Worm (Caenorhabditis elegans): ENCODE data around the gene srh-283.

The srh-283 gene

DNA sequence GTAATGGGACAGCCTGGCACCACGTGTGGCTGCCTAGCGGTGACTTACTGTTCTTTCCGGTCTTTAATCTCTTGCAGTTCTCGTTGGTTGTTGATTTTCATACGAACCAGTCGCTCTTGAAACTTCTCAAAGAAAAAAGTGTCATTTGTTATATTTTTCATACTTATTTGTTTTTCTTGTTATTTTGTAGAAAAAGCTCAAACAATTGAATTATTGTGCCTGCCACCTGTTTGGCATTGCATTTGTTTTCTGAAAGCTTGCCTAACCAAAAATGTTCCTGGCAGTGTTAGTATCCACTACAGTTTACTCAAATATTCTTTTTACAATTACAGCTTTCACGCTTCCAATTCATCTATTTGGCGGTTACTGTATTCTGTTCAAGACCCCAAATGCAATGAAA, at the start of gene srh-283, which contains the start of gene C47A10.16:
TSS of gene srh-283 (plus strand) at position 272 of the 400 bp plus-strand sequence.
TSS of gene C47A10.16 (minus strand) at position 101 of the 400 bp plus-strand sequence.
- TF ChIP-seq ceh-83 (GFP tag; optimal IDR thresholded peaks at IDR 0.05): no peak
- TF ChIP-seq lin-32 (GFP tag; optimal IDR thresholded peaks at IDR 0.05): no peak
- no peak for TF ChIP-seq unc-62 (GFP tag; optimal IDR thresholded peaks at IDR 0.05)
- no peak for TF ChIP-seq elt-1 (tag; optimal IDR thresholded peaks at IDR 0.05; ENCODE audit: borderline replicate concordance, insufficient read depth)
- TF ChIP-seq elt-3 (tag; optimal IDR thresholded peaks at IDR 0.05): no peak
- TF ChIP-seq ceh-39 (tag; optimal IDR thresholded peaks at IDR 0.05): no peak
- no peak for TF ChIP-seq lin-13 (tag; optimal IDR thresholded peaks at IDR 0.05)
- TF ChIP-seq cnd-1 (tag; optimal IDR thresholded peaks at IDR 0.05): no peak
- no peak for TF ChIP-seq nhr-76 (tag; optimal IDR thresholded peaks at IDR 0.05)
- no peak for TF ChIP-seq sptf-1 (tag; optimal IDR thresholded peaks at IDR 0.05)
- no peak for TF ChIP-seq pha-4 (tag; optimal IDR thresholded peaks at IDR 0.05)
- TF ChIP-seq ceh-43 (GFP tag; optimal IDR thresholded peaks at IDR 0.05): no peak
- no peak for TF ChIP-seq nhr-237 (tag; optimal IDR thresholded peaks at IDR 0.05)

DNA sequence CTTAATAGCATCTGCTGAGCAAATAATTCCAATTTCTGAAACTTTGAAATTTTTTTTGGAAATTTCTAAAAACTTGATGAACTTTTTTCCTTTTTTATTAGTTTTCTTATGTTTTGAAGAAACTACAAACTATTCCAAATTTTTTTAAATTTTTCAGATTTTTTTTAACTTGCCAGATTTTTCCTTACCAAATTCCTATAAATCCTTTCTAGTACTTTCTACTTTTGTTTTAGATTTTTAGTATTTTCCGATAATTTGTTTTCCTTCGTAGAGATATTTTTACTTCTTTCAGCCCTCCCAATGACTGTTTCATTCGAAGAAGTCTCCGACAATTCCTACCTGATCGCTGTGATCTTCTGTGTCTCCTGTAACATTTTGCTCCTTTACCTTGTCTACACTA, 46.5 kb upstream of the srh-283 start, which contains the start of gene str-77:
TSS of gene str-77 (plus strand) at position 301 of the 400 bp plus-strand sequence.
- TF ChIP-seq mls-2 (tag; optimal IDR thresholded peaks at IDR 0.05): no peak
- TF ChIP-seq bed-3 (GFP tag; optimal IDR thresholded peaks at IDR 0.05): no peak
- TF ChIP-seq sptf-1 (tag; optimal IDR thresholded peaks at IDR 0.05): no peak
- no peak for TF ChIP-seq M03D4.4 (tag; optimal IDR thresholded peaks at IDR 0.05)
- no peak for TF ChIP-seq cnd-1 (tag; optimal IDR thresholded peaks at IDR 0.05)
- TF ChIP-seq blmp-1 (tag; optimal IDR thresholded peaks at IDR 0.05): no peak
- no peak for TF ChIP-seq mep-1 (tag; optimal IDR thresholded peaks at IDR 0.05)
- TF ChIP-seq elt-3 (tag; optimal IDR thresholded peaks at IDR 0.05): no peak
- TF ChIP-seq ceh-43 (GFP tag; optimal IDR thresholded peaks at IDR 0.05): no peak
- no peak for TF ChIP-seq ceh-83 (GFP tag; optimal IDR thresholded peaks at IDR 0.05)
- TF ChIP-seq sem-2 (GFP tag; optimal IDR thresholded peaks at IDR 0.05): no peak

DNA sequence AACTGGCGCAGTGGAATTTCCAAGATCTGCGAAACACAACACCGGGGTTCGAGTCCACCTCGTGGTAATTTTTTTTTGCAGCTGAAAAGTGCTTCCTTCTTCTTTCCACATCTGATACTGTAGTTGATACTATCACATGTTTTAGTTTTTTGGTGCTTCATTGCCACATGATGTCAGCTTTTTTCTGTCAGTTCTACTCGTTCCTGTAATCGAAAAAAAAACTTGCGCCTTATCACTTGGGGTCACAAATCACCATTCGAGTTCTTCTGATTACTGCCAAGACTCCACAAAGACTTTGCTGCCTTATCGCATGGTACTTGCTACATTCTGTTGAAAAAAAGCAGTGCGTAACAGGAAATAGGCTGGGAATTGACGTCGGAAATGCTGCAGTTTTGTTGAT, 43.4 kb upstream of the srh-283 start:
- TF ChIP-seq mls-2 (tag; optimal IDR thresholded peaks at IDR 0.05): no peak
- no peak for TF ChIP-seq nhr-12 (tag; optimal IDR thresholded peaks at IDR 0.05)
- no peak for TF ChIP-seq mab-5 (tag; optimal IDR thresholded peaks at IDR 0.05)
- no peak for TF ChIP-seq snpc-4 (tag; optimal IDR thresholded peaks at IDR 0.05)
- TF ChIP-seq nhr-28 (tag; optimal IDR thresholded peaks at IDR 0.05): no peak
- TF ChIP-seq bed-3 (GFP tag; optimal IDR thresholded peaks at IDR 0.05): no peak
- no peak for TF ChIP-seq ceh-43 (GFP tag; optimal IDR thresholded peaks at IDR 0.05)

DNA sequence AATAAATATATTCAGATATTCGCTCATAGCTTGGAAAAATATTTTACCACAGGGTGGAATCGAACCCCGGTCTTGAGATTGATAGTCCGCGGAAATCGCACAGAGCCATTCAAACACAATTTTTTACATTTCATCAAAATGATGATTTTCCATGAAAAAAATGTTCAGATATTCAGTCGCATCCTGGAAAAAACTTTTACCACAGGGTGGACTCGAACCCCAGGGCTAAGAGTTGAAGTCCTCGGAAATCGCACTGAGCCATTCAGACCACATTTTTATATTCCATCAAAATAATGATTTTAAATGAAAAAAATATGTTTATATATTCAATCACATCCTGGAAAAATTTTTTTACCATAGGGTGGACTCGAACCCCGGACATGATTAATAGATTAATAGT, 42.6 kb upstream of the srh-283 start:
- TF ChIP-seq nhr-28 (tag; optimal IDR thresholded peaks at IDR 0.05) (no peak), lin-13 (tag; optimal IDR thresholded peaks at IDR 0.05) (no peak), drap-1 (GFP tag; optimal IDR thresholded peaks at IDR 0.05) (no peak), ces-1 (GFP tag; optimal IDR thresholded peaks at IDR 0.05) (no peak)

DNA sequence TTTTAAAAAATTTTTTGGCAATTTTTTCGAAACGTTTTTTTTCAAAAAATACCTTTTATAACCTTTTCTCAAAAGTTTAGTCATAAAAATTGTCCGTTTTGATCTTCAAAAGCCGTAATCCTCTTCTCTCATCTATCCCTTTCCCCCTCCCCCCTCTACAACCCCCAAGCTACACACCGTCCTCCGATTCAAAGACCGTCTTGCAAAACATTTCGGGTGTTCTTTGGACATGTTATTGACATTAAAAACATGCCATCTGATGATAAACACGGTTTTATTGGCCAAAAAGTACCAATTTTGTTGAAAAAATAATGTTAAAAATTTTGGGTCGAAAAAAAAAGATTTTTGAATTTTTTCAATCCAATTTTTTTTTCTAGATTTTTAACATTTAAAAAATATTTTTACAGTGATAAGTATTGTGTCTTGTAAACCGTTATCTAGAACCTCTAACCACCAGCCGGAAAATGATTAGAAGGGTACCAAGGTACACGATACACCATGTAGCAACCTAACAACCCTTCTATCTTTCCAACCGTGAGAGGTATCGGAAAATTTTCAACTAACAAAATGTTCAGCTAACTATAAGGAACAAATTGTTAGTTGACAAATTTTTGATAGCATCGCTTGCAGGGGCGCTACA, 41.9 kb upstream of the srh-283 start:
- TF ChIP-seq nhr-237 (tag; optimal IDR thresholded peaks at IDR 0.05): no peak
- TF ChIP-seq blmp-1 (tag; optimal IDR thresholded peaks at IDR 0.05): no peak
- TF ChIP-seq lin-13 (tag; optimal IDR thresholded peaks at IDR 0.05): no peak
- TF ChIP-seq drap-1 (GFP tag; optimal IDR thresholded peaks at IDR 0.05): no peak
- TF ChIP-seq unc-62 (GFP tag; optimal IDR thresholded peaks at IDR 0.05): no peak
- TF ChIP-seq nhr-12 (tag; optimal IDR thresholded peaks at IDR 0.05): no peak
- TF ChIP-seq hlh-1 (tag; optimal IDR thresholded peaks at IDR 0.05): no peak
- no peak for TF ChIP-seq ceh-83 (GFP tag; optimal IDR thresholded peaks at IDR 0.05)
- TF ChIP-seq M03D4.4 (tag; optimal IDR thresholded peaks at IDR 0.05): no peak
- TF ChIP-seq mls-2 (tag; optimal IDR thresholded peaks at IDR 0.05): no peak
- TF ChIP-seq pha-4 (tag; optimal IDR thresholded peaks at IDR 0.05): no peak
- no peak for TF ChIP-seq nhr-28 (tag; optimal IDR thresholded peaks at IDR 0.05)
- TF ChIP-seq tbx-8 (GFP tag; optimal IDR thresholded peaks at IDR 0.05): no peak
- TF ChIP-seq ztf-11 (tag; optimal IDR thresholded peaks at IDR 0.05): no peak

DNA sequence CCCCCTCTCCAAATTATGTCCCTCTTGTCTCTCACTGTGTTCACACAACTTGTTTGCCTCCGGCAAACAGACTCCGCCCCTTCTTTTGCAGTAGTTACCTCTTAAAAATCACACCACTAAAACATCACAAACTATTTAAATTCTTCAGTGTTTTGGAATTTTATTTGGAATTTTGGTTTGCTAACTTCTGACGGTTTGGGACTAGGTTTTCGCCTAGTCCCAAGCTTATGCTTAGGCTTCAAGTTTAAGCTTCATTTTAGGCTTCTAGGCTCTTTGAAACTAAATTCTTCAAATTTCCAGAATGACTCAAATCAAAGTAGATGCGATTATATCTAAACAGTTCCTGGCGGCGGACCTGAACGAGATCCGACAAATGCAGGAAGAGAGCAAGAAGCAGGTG, 40.4 kb upstream of the srh-283 start, which contains the start of gene fat-5:
TSS of gene fat-5 (plus strand) at position 301 of the 400 bp plus-strand sequence.
- no peak for TF ChIP-seq lin-13 (tag; optimal IDR thresholded peaks at IDR 0.05)
- no peak for TF ChIP-seq nhr-28 (tag; optimal IDR thresholded peaks at IDR 0.05)
- no peak for TF ChIP-seq snpc-4 (tag; optimal IDR thresholded peaks at IDR 0.05)
- TF ChIP-seq M03D4.4 (tag; optimal IDR thresholded peaks at IDR 0.05): no peak
- no peak for TF ChIP-seq mab-5 (tag; optimal IDR thresholded peaks at IDR 0.05)
- TF ChIP-seq ceh-43 (GFP tag; optimal IDR thresholded peaks at IDR 0.05): no peak
- no peak for TF ChIP-seq zip-8 (tag; optimal IDR thresholded peaks at IDR 0.05)
- no peak for TF ChIP-seq tbx-8 (GFP tag; optimal IDR thresholded peaks at IDR 0.05)
- TF ChIP-seq flh-1 (GFP tag; optimal IDR thresholded peaks at IDR 0.05): no peak
- no peak for TF ChIP-seq unc-120 (tag; optimal IDR thresholded peaks at IDR 0.05; ENCODE audit: poor library complexity, severe bottlenecking)
- no peak for TF ChIP-seq pha-4 (tag; optimal IDR thresholded peaks at IDR 0.05)
- no peak for TF ChIP-seq sptf-1 (tag; optimal IDR thresholded peaks at IDR 0.05)
- no peak for TF ChIP-seq ztf-11 (tag; optimal IDR thresholded peaks at IDR 0.05)
- TF ChIP-seq blmp-1 (tag; optimal IDR thresholded peaks at IDR 0.05): no peak
- no peak for TF ChIP-seq unc-39 (tag; optimal IDR thresholded peaks at IDR 0.05)
- no peak for TF ChIP-seq unc-62 (GFP tag; optimal IDR thresholded peaks at IDR 0.05)
- no peak for TF ChIP-seq drap-1 (GFP tag; optimal IDR thresholded peaks at IDR 0.05)
- no peak for TF ChIP-seq ceh-39 (tag; optimal IDR thresholded peaks at IDR 0.05)
- TF ChIP-seq sem-2 (GFP tag; optimal IDR thresholded peaks at IDR 0.05): no peak
- TF ChIP-seq nhr-76 (tag; optimal IDR thresholded peaks at IDR 0.05): no peak

Measured in whole organism, mixed stage, embryonic.